Fruit fly (Drosophila melanogaster): ENCODE results near the gene HLH4C.

dm6 chrX:4657896-4658295 is 10.7 kb upstream of the HLH4C start:
- TF ChIP-seq N (GFP tag; optimal IDR thresholded peaks at IDR 0.05) (peak; percentile 39), Hnf4 (GFP tag; optimal IDR thresholded peaks at IDR 0.05) (no peak), usp (GFP tag; optimal IDR thresholded peaks at IDR 0.05) (no peak)
